Fruit fly (Drosophila melanogaster): ENCODE data around the gene Dyrk3.

Dyrk3 gene

dm6 chr4:1230564-1230964 lies at the start of gene Dyrk3, which contains the start of gene Cadps:
Dyrk3 (minus strand) TSS chr4:1230713.
Cadps (plus strand) TSS chr4:1230837.
- TF ChIP-seq CG8478 (optimal IDR thresholded peaks at IDR 0.05), result no peak
- TF ChIP-seq CTCF (optimal IDR thresholded peaks at IDR 0.05), result peak; percentile 12 to 51

dm6 chr4:1260363-1260762 lies 29.9 kb upstream of the Dyrk3 start:
- no peak for TF ChIP-seq CTCF (optimal IDR thresholded peaks at IDR 0.05)
- TF ChIP-seq CG8478 (optimal IDR thresholded peaks at IDR 0.05), result no peak

- TF ChIP-seq CG8478 (optimal IDR thresholded peaks at IDR 0.05) (no peak), CTCF (optimal IDR thresholded peaks at IDR 0.05) (no peak)
Measured at dm6 chr4:1250978-1251377, 20.5 kb upstream of the Dyrk3 start.

dm6 chr4:1238252-1238651 lies 7.7 kb upstream of the Dyrk3 start:
- TF ChIP-seq CG8478 (optimal IDR thresholded peaks at IDR 0.05), result no peak
- no peak for TF ChIP-seq CTCF (optimal IDR thresholded peaks at IDR 0.05)

dm6 chr4:1234749-1235148 lies 4.2 kb upstream of the Dyrk3 start:
- TF ChIP-seq CG8478 (optimal IDR thresholded peaks at IDR 0.05) (no peak), CTCF (optimal IDR thresholded peaks at IDR 0.05) (no peak)

dm6 chr4:1233351-1233750 lies 2.8 kb upstream of the Dyrk3 start:
- no peak for TF ChIP-seq CTCF (optimal IDR thresholded peaks at IDR 0.05)
- TF ChIP-seq CG8478 (optimal IDR thresholded peaks at IDR 0.05), result no peak

dm6 chr4:1231648-1232286 lies 1.3 kb upstream of the Dyrk3 start:
- TF ChIP-seq CTCF (optimal IDR thresholded peaks at IDR 0.05), result no peak
- no peak for TF ChIP-seq CG8478 (optimal IDR thresholded peaks at IDR 0.05)

- no peak for TF ChIP-seq CTCF (optimal IDR thresholded peaks at IDR 0.05)
- TF ChIP-seq CG8478 (optimal IDR thresholded peaks at IDR 0.05), result no peak
Measured at dm6 chr4:1225185-1225584, 5.3 kb downstream of the Dyrk3 start.

dm6 chr4:1224232-1224631 lies 6.3 kb downstream of the Dyrk3 start:
- TF ChIP-seq CTCF (optimal IDR thresholded peaks at IDR 0.05) (no peak), CG8478 (optimal IDR thresholded peaks at IDR 0.05) (no peak)

- TF ChIP-seq CTCF (optimal IDR thresholded peaks at IDR 0.05), result no peak
Measured at dm6 chr4:1218723-1219398, 11.7 kb downstream of the Dyrk3 start.

dm6 chr4:1199178-1199577 lies 31.3 kb downstream of the Dyrk3 start:
- TF ChIP-seq CG8478 (optimal IDR thresholded peaks at IDR 0.05) (no peak), CTCF (optimal IDR thresholded peaks at IDR 0.05) (no peak)

- no peak for TF ChIP-seq CTCF (optimal IDR thresholded peaks at IDR 0.05)
- no peak for TF ChIP-seq CG8478 (optimal IDR thresholded peaks at IDR 0.05)
Measured at dm6 chr4:1198599-1198998, 31.9 kb downstream of the Dyrk3 start, which contains the start of gene Mitf. Mitf (plus strand) TSS chr4:1198852.

dm6 chr4:1196653-1197161 lies 33.8 kb downstream of the Dyrk3 start, which contains the start of gene PIP4K:
PIP4K (minus strand) TSS chr4:1196848.
- TF ChIP-seq CTCF (optimal IDR thresholded peaks at IDR 0.05), result no peak

dm6 chr4:1191630-1192029 lies 38.9 kb downstream of the Dyrk3 start:
- TF ChIP-seq CTCF (optimal IDR thresholded peaks at IDR 0.05), result no peak
- no peak for TF ChIP-seq CG8478 (optimal IDR thresholded peaks at IDR 0.05)

dm6 chr4:1186828-1187227 lies 43.7 kb downstream of the Dyrk3 start:
- TF ChIP-seq CG8478 (optimal IDR thresholded peaks at IDR 0.05) (no peak), CTCF (optimal IDR thresholded peaks at IDR 0.05) (no peak)

- TF ChIP-seq CTCF (optimal IDR thresholded peaks at IDR 0.05) (no peak), CG8478 (optimal IDR thresholded peaks at IDR 0.05) (no peak)
Measured at dm6 chr4:1185468-1185867, 45.0 kb downstream of the Dyrk3 start, which contains the start of gene CG33521. CG33521 (plus strand) TSS chr4:1185768.

Measured in S2 (cell line).